Fruit fly (Drosophila melanogaster) Kc167 (cell line): ENCODE data around the gene mRpS33.

Source experiments
- Myc ChIP-seq: fragments of >200 bp; optimal IDR thresholded peaks from 2 replicates; lab custom pipeline; 2017; ENCODE audit warnings: missing external identifiers
- Sin3A ChIP-seq: fragments of >200 bp; optimal IDR thresholded peaks from 2 replicates; lab custom pipeline; 2018; ENCODE audit warnings: missing external identifiers
- h ChIP-seq: fragments of >200 bp; optimal IDR thresholded peaks from 3 replicates; lab custom pipeline; 2018; ENCODE audit warnings: missing external identifiers
- insv ChIP-seq: fragments of >200 bp; optimal IDR thresholded peaks from 3 replicates; lab custom pipeline; 2018; ENCODE audit warnings: missing external identifiers
- psq ChIP-seq: fragments of >200 bp; optimal IDR thresholded peaks from 2 replicates; lab custom pipeline; 2017; ENCODE audit warnings: missing external identifiers
- ttk ChIP-seq: sonication (Bioruptor generic); optimal IDR thresholded peaks from 2 replicates; lab custom pipeline; 2017; ENCODE audit warnings: missing external identifiers

Gene mRpS33

DNA sequence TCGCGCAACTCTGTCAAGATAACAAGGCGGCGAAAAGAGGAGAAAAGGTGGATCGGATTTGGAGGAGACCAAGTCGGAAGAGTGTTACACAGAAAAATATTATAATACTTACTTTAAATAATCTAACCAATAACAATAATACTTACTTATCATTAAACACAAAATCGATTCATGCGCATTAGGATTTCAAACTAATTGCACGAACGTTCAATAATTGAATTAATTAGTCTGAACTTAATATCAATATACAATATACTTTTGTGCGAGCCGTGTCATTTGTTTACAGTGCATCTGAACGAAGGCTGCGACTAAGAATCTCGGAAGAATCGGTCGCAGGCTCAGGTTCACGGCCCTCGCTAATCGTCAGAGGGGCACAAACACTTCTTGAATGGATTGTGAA, 40.9 kb downstream of the mRpS33 start:
- TF ChIP-seq ttk (lab: Kevin White, UChicago): no peak
- no peak for TF ChIP-seq insv (lab: Kevin White, UChicago)
- no peak for TF ChIP-seq Myc (lab: Kevin White, UChicago)
- TF ChIP-seq h: no peak
- TF ChIP-seq psq (lab: Kevin White, UChicago): no peak
- TF ChIP-seq Sin3A (lab: Kevin White, UChicago): no peak

DNA sequence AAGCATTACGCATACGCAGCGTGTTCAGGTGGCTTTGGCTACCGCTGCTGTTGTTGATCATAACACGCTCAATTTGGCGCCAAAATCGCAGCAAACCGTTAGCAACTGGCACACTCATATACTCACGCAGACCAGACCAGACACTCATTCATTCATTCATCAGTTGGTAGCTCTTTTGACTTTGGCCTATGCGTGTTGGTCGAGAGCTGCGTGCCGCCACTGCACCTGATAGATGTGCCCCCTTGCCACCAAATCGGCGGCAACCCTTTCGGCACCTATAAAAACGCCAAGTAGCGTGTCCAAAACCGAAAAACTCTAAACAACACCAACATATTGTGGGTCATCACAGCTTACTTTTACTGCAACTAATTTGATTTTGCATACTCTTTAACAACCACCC, 41.9 kb downstream of the mRpS33 start:
- TF ChIP-seq Sin3A (lab: Kevin White, UChicago) (no peak), ttk (lab: Kevin White, UChicago) (no peak), Myc (lab: Kevin White, UChicago) (no peak), h (no peak), psq (lab: Kevin White, UChicago) (no peak), insv (lab: Kevin White, UChicago) (no peak)

DNA sequence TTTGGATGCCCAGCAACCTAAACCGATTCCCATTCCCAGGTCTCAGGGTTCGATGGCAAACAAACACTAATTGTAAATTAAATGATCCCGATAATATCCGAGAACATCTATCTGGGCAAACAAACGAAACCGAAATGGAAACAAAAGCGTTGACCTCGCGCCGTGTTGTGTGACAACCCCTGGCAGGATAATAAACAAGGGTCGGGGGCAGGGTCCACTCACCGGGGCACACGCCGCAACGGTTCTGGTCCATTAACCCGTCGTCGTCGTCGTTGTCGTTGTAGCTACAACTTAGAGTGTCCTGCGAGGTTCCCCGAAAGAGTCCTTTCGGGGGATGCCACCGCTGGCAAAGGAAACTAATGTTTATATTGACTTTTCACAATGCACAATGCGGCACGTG, 47.3 kb downstream of the mRpS33 start:
- TF ChIP-seq h (no peak), Sin3A (lab: Kevin White, UChicago) (no peak), psq (lab: Kevin White, UChicago) (no peak), Myc (lab: Kevin White, UChicago) (no peak), ttk (lab: Kevin White, UChicago) (no peak), insv (lab: Kevin White, UChicago) (no peak)

DNA sequence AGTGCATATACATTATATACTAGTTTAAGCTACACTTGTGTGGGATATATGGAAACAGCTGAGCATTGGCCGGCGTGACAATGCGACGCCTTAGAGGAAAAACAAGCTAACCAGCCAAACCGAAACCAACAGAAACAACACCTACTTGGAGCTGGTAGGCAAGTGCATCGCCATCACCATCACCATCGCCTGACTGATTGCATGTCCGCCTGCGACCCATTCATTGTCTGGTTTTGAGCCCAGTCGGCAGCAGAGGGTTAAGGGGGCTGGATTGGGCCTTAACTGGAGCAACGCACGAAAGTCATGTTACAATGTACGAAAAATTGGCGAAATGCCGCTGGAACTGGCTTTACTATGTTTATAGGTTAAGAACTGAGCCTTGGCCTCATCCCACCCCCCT, 49.4 kb downstream of the mRpS33 start:
- TF ChIP-seq h: no peak
- no peak for TF ChIP-seq insv (lab: Kevin White, UChicago)
- TF ChIP-seq Myc (lab: Kevin White, UChicago): no peak
- TF ChIP-seq ttk (lab: Kevin White, UChicago): no peak
- TF ChIP-seq psq (lab: Kevin White, UChicago): no peak
- TF ChIP-seq Sin3A (lab: Kevin White, UChicago): no peak
